Worm (Caenorhabditis elegans): ENCODE measurements around the gene B0303.14.

DNA sequence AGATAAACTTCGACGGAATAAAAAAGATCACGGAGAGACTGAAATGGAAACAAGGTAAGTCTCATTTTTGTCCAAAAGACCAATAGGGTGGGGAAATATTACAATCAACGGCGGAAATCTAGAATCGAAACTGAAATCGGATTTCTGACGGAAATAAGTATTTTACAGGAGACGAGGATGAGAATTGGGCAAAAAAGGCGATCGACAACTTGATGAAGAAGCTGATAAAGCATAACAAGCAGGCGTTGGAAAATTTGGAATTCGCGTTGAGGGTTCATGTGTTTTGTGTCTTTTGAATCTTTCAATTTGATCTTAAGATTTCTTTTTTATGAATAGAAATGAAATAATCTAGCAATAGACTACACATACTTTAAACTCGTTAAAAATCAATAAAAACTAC is 34.6 kb upstream of the B0303.14 start, which contains the start of gene ugtp-1:
- TF ChIP-seq F52B5.7 (tag; optimal IDR thresholded peaks at IDR 0.05) (no peak), rpc-1 (optimal IDR thresholded peaks at IDR 0.05) (no peak), rpc-1 (tag; optimal IDR thresholded peaks at IDR 0.05) (no peak), ztf-18 (tag; optimal IDR thresholded peaks at IDR 0.05) (no peak), nhr-179 (tag; optimal IDR thresholded peaks at IDR 0.05) (no peak), nfya-1 (tag; optimal IDR thresholded peaks at IDR 0.05; ENCODE audit: borderline replicate concordance, insufficient read depth) (no peak), mes-4 (tag; optimal IDR thresholded peaks at IDR 0.05) (no peak)
